Worm (Caenorhabditis elegans): ENCODE measurements around the gene dnj-18.

ce11 chrIII:4666753-4667400, 31.0 kb upstream of the dnj-18 start:
- TF ChIP-seq ztf-11 (tag; optimal IDR thresholded peaks at IDR 0.05), result no peak
- no peak for TF ChIP-seq ceh-16 (tag; optimal IDR thresholded peaks at IDR 0.05)
- TF ChIP-seq mdl-1 (tag; optimal IDR thresholded peaks at IDR 0.05), result no peak
- TF ChIP-seq ceh-28 (tag; optimal IDR thresholded peaks at IDR 0.05), result no peak
- no peak for TF ChIP-seq pqm-1 (tag; optimal IDR thresholded peaks at IDR 0.05)
- TF ChIP-seq pha-4 (tag; optimal IDR thresholded peaks at IDR 0.05), result peak; percentile 4
- no peak for TF ChIP-seq nhr-76 (tag; optimal IDR thresholded peaks at IDR 0.05)
- TF ChIP-seq nhr-12 (tag; optimal IDR thresholded peaks at IDR 0.05), result no peak
